Fruit fly (Drosophila melanogaster): Measurements from ENCODE around the gene CG34174.

dm6 chr2L:2164520-2165237, 49.4 kb upstream of the CG34174 start:
- no peak for TF ChIP-seq insv (optimal IDR thresholded peaks at IDR 0.05)
- no peak for TF ChIP-seq psq (optimal IDR thresholded peaks at IDR 0.05)
- no peak for TF ChIP-seq h (optimal IDR thresholded peaks at IDR 0.05)
